Worm (Caenorhabditis elegans) whole organism, L4/young adult: ENCODE measurements around the gene rgs-5.
A peak's percentile ranks its signal among the peaks of the same experiment; 100 is the strongest.

ENCODE experiments used
- W03F9.2 ChIP-seq: fragments of 150-350 bp; optimal IDR thresholded peaks from 2 replicates; lab custom pipeline; 2014; ENCODE audit warnings: missing biosample characterization, missing genetic modification characterization
- dao-5 ChIP-seq: sonication (generic microtip); optimal IDR thresholded peaks from 2 replicates; lab custom pipeline; 2016; ENCODE audit warnings: missing genotype, missing genetic modification characterization, moderate library complexity, missing compliant biosample characterization
- him-1 ChIP-seq: sonication (generic microtip); optimal IDR thresholded peaks from 2 replicates; lab custom pipeline; 2016; ENCODE audit warnings: missing genotype, missing genetic modification reagents, missing genetic modification characterization, missing compliant biosample characterization

DNA sequence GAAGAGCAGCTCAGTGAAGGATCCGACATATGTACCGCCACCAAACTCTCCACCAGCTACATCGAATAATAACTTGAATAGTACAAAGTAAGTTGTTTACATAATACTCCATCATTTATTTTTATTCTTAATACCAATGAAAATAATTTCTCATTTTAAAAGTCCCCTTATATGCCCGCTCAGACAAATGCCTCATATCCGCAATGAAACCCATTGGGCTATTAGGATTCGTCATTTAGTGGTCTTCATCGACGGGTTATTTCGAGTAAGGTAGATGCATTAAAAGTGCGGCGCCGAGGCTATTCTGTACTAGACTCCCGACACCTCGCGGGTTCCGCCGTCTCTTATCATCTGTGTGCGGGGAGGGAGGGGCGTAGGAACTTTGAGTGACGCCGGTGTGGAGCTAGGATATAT lies 44.7 kb upstream of the rgs-5 start:
- TF ChIP-seq him-1 (tag; lab: Kevin White, UChicago) (no peak), W03F9.2 (tag; lab: Kevin White, UChicago) (peak; percentile 20), dao-5 (tag; lab: Kevin White, UChicago) (no peak)
